Fruit fly (Drosophila melanogaster) S2 (cell line): ENCODE results near the gene gammaSnap2.

ENCODE experiments used
- CG8478 ChIP-seq: fragments of >200 bp; optimal IDR thresholded peaks from 2 replicates; lab custom pipeline; 2018
- CTCF ChIP-seq, 2 experiments: fragments of >200 bp; optimal IDR thresholded peaks; 2 replicates each; lab custom pipeline; 2018

DNA sequence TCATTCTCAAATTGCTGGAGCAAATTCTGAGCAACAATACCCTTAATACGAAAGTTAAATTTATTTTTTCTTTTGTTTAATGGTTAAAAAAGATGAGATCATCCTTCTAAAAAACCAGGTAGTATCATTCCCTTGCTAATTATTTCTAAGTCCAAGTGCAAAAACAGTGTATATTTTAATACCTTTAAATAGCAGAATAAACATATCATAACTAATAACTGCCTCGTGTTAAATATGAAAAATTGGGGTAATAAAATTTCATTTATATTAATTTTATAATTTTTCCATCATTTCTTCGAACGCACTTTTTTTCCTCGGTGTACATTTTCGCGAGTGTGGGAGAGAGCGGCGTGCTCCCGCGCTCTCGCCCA is 9.4 kb downstream of the gammaSnap2 start:
- TF ChIP-seq CTCF (optimal IDR thresholded peaks at IDR 0.05; lab: Kevin White, UChicago) (no peak), CG8478 (lab: Kevin White, UChicago) (no peak)
